Fruit fly (Drosophila melanogaster) whole organism, adult: Measurements from ENCODE around the gene Vps16B.

Experiments
- CG11617 ChIP-seq: fragments of 200-800 bp; sonication (Bioruptor generic); optimal IDR thresholded peaks from 2 replicates; lab custom pipeline; 2017; ENCODE audit warnings: mild to moderate bottlenecking, missing biosample characterization, missing genetic modification reagents, missing genetic modification characterization
- CG12768 ChIP-seq: fragments of 200-800 bp; sonication (Bioruptor generic); optimal IDR thresholded peaks from 2 replicates; lab custom pipeline; 2017; ENCODE audit warnings: missing biosample characterization, missing genetic modification characterization, mild to moderate bottlenecking, moderate library complexity, missing genetic modification reagents
- CG14711 ChIP-seq: fragments of 200-800 bp; sonication (Bioruptor generic); optimal IDR thresholded peaks from 2 replicates; lab custom pipeline; 2018; ENCODE audit warnings: missing biosample characterization, mild to moderate bottlenecking, missing genetic modification characterization, moderate library complexity
- CG1620 ChIP-seq: fragments of 200-800 bp; sonication (Bioruptor generic); optimal IDR thresholded peaks from 2 replicates; lab custom pipeline; 2016; ENCODE audit warnings: missing biosample characterization, missing genetic modification characterization
- CG33017 ChIP-seq: fragments of 200-800 bp; sonication (Bioruptor generic); optimal IDR thresholded peaks from 2 replicates; lab custom pipeline; 2018; ENCODE audit warnings: missing biosample characterization, mild to moderate bottlenecking, missing genetic modification characterization, moderate library complexity
- CG5204 ChIP-seq: fragments of 200-800 bp; sonication (Bioruptor generic); optimal IDR thresholded peaks from 2 replicates; lab custom pipeline; 2016; ENCODE audit warnings: missing biosample characterization, missing genetic modification characterization
- CG7045 ChIP-seq: fragments of 200-800 bp; sonication (Bioruptor generic); optimal IDR thresholded peaks from 2 replicates; lab custom pipeline; 2017; ENCODE audit warnings: missing biosample characterization, mild to moderate bottlenecking, missing genetic modification characterization
- CG7101 ChIP-seq: fragments of 200-800 bp; sonication (Bioruptor generic); optimal IDR thresholded peaks from 2 replicates; lab custom pipeline; 2018; ENCODE audit warnings: missing biosample characterization, mild to moderate bottlenecking, missing genetic modification characterization, moderate library complexity
- Clk ChIP-seq: fragments of 200-800 bp; sonication (Bioruptor generic); optimal IDR thresholded peaks from 2 replicates; lab custom pipeline; 2017; ENCODE audit warnings: missing biosample characterization, missing genetic modification characterization
- Crg-1 ChIP-seq: fragments of 200-800 bp; sonication (Bioruptor generic); optimal IDR thresholded peaks from 2 replicates; lab custom pipeline; 2016; ENCODE audit warnings: missing biosample characterization, missing genetic modification characterization
- Hr96 ChIP-seq: fragments of 200-800 bp; sonication (Bioruptor generic); optimal IDR thresholded peaks from 2 replicates; lab custom pipeline; 2016; ENCODE audit warnings: missing biosample characterization, missing genetic modification characterization
- Mnt ChIP-seq: fragments of 200-800 bp; sonication (Bioruptor generic); optimal IDR thresholded peaks from 2 replicates; lab custom pipeline; 2016; ENCODE audit warnings: missing biosample characterization, mild to moderate bottlenecking, missing genetic modification characterization
- bab1 ChIP-seq: fragments of 200-800 bp; sonication (Bioruptor generic); optimal IDR thresholded peaks from 3 replicates; lab custom pipeline; 2019; ENCODE audit warnings: missing biosample characterization, mild to moderate bottlenecking, missing genetic modification characterization, moderate library complexity
- cic ChIP-seq: fragments of 200-800 bp; sonication (Bioruptor generic); optimal IDR thresholded peaks from 2 replicates; lab custom pipeline; 2017; ENCODE audit warnings: missing biosample characterization, mild to moderate bottlenecking, missing genetic modification characterization, moderate library complexity
- cnc ChIP-seq, 2 experiments: fragments of >200 bp; optimal IDR thresholded peaks; 2 replicates each; lab custom pipeline; 2017
- kay ChIP-seq: fragments of 200-800 bp; sonication (Bioruptor generic); peaks from one replicate; lab custom pipeline; 2016; ENCODE audit warnings: missing biosample characterization, missing genetic modification characterization, borderline replicate concordance
- ovo ChIP-seq: fragments of 200-800 bp; sonication (Bioruptor generic); optimal IDR thresholded peaks from 2 replicates; lab custom pipeline; 2016; ENCODE audit warnings: missing biosample characterization, missing genetic modification characterization
- pad ChIP-seq: fragments of 200-800 bp; sonication (Bioruptor generic); optimal IDR thresholded peaks from 3 replicates; lab custom pipeline; 2017; ENCODE audit warnings: missing biosample characterization, missing genetic modification characterization, mild to moderate bottlenecking, moderate library complexity, missing genetic modification reagents
- tj ChIP-seq: fragments of 200-800 bp; sonication (Bioruptor generic); optimal IDR thresholded peaks from 3 replicates; lab custom pipeline; 2017; ENCODE audit warnings: missing biosample characterization, mild to moderate bottlenecking, missing genetic modification characterization, moderate library complexity
- toe ChIP-seq: fragments of 200-800 bp; sonication (Bioruptor generic); optimal IDR thresholded peaks from 2 replicates; lab custom pipeline; 2016; ENCODE audit warnings: missing biosample characterization, missing genetic modification characterization

Gene Vps16B

DNA sequence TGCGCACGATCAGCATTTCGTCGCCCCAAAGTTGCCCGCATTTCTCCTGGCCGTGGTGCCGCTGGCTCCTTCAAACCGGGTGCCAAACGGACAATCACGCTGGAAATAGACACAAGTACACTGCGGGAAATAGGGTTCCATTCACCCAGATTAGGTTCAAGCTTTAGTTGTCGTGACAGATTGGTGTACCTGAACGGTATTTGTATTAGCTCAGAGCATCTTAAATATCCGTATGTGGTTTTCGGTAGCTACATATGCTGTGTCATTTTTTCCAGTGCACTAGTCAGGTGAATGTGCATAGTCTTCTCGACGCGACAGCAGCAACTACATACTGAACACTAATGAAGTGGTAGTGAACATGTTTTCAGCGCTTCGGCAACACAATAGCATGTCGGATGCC, 30.9 kb upstream of the Vps16B start:
- TF ChIP-seq toe = no peak
- TF ChIP-seq CG5204 (GFP tag; lab: Kevin White, UChicago) = no peak
- no peak for TF ChIP-seq tj (GFP tag; lab: Kevin White, UChicago)
- no peak for TF ChIP-seq CG12768 (GFP tag; lab: Kevin White, UChicago)
- TF ChIP-seq cic (GFP tag; lab: Kevin White, UChicago) = no peak
- TF ChIP-seq CG7101 (tag; lab: Kevin White, UChicago) = no peak
- no peak for TF ChIP-seq bab1 (GFP tag; lab: Kevin White, UChicago)
- TF ChIP-seq kay = no peak
- no peak for TF ChIP-seq Clk (GFP tag; lab: Kevin White, UChicago)
- no peak for TF ChIP-seq ovo
- no peak for TF ChIP-seq cnc (optimal IDR thresholded peaks at IDR 0.05; lab: Kevin White, UChicago)
- TF ChIP-seq CG14711 = no peak

DNA sequence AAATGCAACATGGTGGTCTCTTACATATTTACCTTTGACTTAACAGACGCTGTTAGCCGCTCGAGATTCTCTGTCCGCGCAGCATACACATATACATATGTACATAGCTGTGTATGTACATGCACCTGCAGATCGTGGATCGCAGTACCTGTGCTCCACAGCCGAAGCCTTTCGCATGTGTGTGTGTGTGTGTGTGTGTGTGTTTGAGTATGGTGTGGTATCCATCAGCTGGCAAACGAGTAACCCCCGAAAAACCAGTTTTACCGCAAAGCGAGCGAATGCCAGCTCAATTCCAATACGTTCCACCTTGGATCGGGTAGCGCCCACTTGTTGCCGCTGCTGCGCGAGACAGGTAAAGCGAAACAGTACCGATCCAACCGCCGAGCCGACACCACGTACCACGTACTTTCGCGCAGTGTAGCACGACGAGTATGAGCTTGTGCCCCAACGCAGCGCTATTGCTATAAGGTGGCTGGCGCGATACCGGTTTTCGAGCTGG, 25.1 kb upstream of the Vps16B start, which contains the start of gene Cad99C:
Cad99C (plus strand) TSS at position 365 of the 499 bp plus-strand sequence.
- TF ChIP-seq ovo (peak; percentile 5), tj (GFP tag; lab: Kevin White, UChicago) (peak; percentile 46), CG33017 (no peak)

DNA sequence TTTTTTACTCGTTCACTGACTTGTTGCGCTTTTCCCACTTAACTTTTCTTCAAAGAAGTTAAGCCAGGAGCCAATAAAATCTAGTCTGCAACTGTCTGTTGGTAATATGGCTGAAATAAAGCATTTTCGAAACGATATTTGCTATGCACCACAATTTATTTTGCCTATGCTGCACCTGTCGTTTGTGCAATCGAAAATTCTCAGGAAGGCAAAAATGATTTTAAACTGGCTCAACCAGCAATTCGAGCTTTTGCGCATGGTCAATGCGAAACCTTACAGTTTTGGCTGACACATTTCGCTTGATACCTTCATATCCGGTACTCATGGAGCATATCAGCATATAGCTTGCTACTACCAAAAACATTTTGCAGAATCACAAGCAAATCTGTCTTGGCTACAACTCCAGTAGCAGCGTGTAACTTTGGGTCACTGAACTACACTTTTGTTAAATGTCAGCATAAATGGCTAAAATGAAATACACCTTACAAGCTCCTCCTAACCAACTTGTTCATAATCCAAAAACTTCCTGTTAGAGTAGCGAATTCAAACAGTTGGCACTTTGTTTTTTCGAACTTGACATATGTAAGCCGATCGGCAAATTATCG, 23.6 kb upstream of the Vps16B start:
- peak; percentile 95 for TF ChIP-seq tj (GFP tag; lab: Kevin White, UChicago)
- TF ChIP-seq bab1 (GFP tag; lab: Kevin White, UChicago) = peak; percentile 56
- no peak for TF ChIP-seq pad

DNA sequence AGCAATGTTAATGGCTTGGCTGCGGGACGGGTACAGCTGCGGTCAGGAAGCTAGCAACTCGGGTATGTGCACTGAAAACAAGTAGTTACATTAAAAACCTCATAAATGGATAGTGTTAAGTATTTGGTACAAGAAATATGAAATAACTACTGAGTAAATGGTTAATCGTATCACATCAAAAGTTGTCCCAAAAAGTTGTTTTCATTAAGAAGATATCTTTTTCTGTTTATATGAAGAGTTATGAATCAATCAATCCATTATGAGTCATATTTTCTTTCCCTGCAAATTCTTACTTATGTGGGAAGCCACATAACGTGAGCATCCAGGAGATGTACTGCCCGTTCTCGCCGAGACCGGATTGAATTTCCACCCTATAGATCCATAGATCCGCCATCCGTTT, 22.5 kb upstream of the Vps16B start:
- no peak for TF ChIP-seq toe
- no peak for TF ChIP-seq CG1620 (GFP tag; lab: Kevin White, UChicago)
- no peak for TF ChIP-seq Crg-1 (GFP tag; lab: Kevin White, UChicago)
- no peak for TF ChIP-seq ovo
- no peak for TF ChIP-seq CG7045 (GFP tag; lab: Kevin White, UChicago)
- TF ChIP-seq tj (GFP tag; lab: Kevin White, UChicago) = no peak
- TF ChIP-seq Clk (GFP tag; lab: Kevin White, UChicago) = no peak
- TF ChIP-seq CG11617 (GFP tag; lab: Kevin White, UChicago) = no peak
- no peak for TF ChIP-seq Mnt
- no peak for TF ChIP-seq cnc (optimal IDR thresholded peaks at IDR 0.05; lab: Kevin White, UChicago)
- TF ChIP-seq CG12768 (GFP tag; lab: Kevin White, UChicago) = no peak
- TF ChIP-seq bab1 (GFP tag; lab: Kevin White, UChicago) = no peak
- no peak for TF ChIP-seq CG33017
- no peak for TF ChIP-seq Hr96 (GFP tag; lab: Kevin White, UChicago)
- no peak for TF ChIP-seq kay

- TF ChIP-seq pad (no peak), CG7101 (tag; lab: Kevin White, UChicago) (no peak), toe (no peak), cnc (optimal IDR thresholded peaks at IDR 0.05; lab: Kevin White, UChicago) (no peak), Clk (GFP tag; lab: Kevin White, UChicago) (no peak), Hr96 (GFP tag; lab: Kevin White, UChicago) (no peak), CG7045 (GFP tag; lab: Kevin White, UChicago) (no peak), CG5204 (GFP tag; lab: Kevin White, UChicago) (no peak), bab1 (GFP tag; lab: Kevin White, UChicago) (no peak), Crg-1 (GFP tag; lab: Kevin White, UChicago) (no peak), tj (GFP tag; lab: Kevin White, UChicago) (no peak), CG11617 (GFP tag; lab: Kevin White, UChicago) (no peak), ovo (no peak)
Observed at dm6 chr3R:29837771-29838170, 21.5 kb upstream of the Vps16B start.

DNA sequence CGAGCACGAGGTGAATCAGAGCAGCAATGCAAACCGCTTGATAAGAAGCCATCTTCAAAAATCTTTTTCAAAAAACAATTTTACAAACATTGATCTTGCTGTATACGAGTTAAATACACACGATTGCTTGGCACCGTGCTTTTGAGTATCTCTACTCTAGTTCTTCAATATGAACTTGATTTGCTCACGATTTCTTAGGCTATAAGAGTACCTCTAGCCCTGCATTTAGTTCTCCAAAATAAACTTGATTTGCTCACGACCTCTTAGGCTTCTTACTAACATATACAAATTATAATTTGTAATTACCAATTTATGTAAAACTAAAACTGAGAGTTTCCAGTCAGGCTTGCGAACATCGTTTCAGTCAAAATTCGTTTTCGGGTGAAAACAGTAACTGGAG, 19.9 kb upstream of the Vps16B start, which contains the start of gene CG42592:
CG42592 (minus strand) TSS at position 101 of the 400 bp plus-strand sequence.
- TF ChIP-seq CG5204 (GFP tag; lab: Kevin White, UChicago) (no peak), CG33017 (no peak), CG11617 (GFP tag; lab: Kevin White, UChicago) (no peak), CG7101 (tag; lab: Kevin White, UChicago) (no peak), Clk (GFP tag; lab: Kevin White, UChicago) (no peak), CG14711 (no peak), cnc (optimal IDR thresholded peaks at IDR 0.05; lab: Kevin White, UChicago) (no peak), tj (GFP tag; lab: Kevin White, UChicago) (no peak), pad (no peak), Mnt (no peak), Crg-1 (GFP tag; lab: Kevin White, UChicago) (no peak), toe (no peak), bab1 (GFP tag; lab: Kevin White, UChicago) (no peak), CG12768 (GFP tag; lab: Kevin White, UChicago) (no peak), cic (GFP tag; lab: Kevin White, UChicago) (no peak), CG1620 (GFP tag; lab: Kevin White, UChicago) (no peak), kay (no peak), Hr96 (GFP tag; lab: Kevin White, UChicago) (no peak), CG7045 (GFP tag; lab: Kevin White, UChicago) (no peak), ovo (no peak)

dm6 chr3R:29835710-29836049, 19.4 kb upstream of the Vps16B start, which contains the start of gene Prtl99C:
TSS of gene Prtl99C (plus strand) at chr3R:29835950.
- TF ChIP-seq Clk (GFP tag; lab: Kevin White, UChicago) = no peak
- no peak for TF ChIP-seq CG7045 (GFP tag; lab: Kevin White, UChicago)
- no peak for TF ChIP-seq bab1 (GFP tag; lab: Kevin White, UChicago)
- TF ChIP-seq cic (GFP tag; lab: Kevin White, UChicago) = no peak
- no peak for TF ChIP-seq Crg-1 (GFP tag; lab: Kevin White, UChicago)
- no peak for TF ChIP-seq toe
- no peak for TF ChIP-seq tj (GFP tag; lab: Kevin White, UChicago)
- TF ChIP-seq CG5204 (GFP tag; lab: Kevin White, UChicago) = no peak
- no peak for TF ChIP-seq CG1620 (GFP tag; lab: Kevin White, UChicago)
- no peak for TF ChIP-seq kay
- TF ChIP-seq Mnt = no peak
- no peak for TF ChIP-seq CG11617 (GFP tag; lab: Kevin White, UChicago)
- TF ChIP-seq ovo = no peak
- no peak for TF ChIP-seq cnc (optimal IDR thresholded peaks at IDR 0.05; lab: Kevin White, UChicago)
- TF ChIP-seq CG14711 = no peak
- TF ChIP-seq Hr96 (GFP tag; lab: Kevin White, UChicago) = no peak
- no peak for TF ChIP-seq CG12768 (GFP tag; lab: Kevin White, UChicago)
- TF ChIP-seq pad = no peak
- no peak for TF ChIP-seq CG7101 (tag; lab: Kevin White, UChicago)
- TF ChIP-seq CG33017 = no peak
